Fruit fly (Drosophila melanogaster): ENCODE data around the gene eIF3i.

dm6 chr2L:4996283-4996922, 28.8 kb upstream of the eIF3i start:
- TF ChIP-seq gl (tag; optimal IDR thresholded peaks at IDR 0.05) (no peak), CG9948 (tag; optimal IDR thresholded peaks at IDR 0.05) (no peak)
